Fruit fly (Drosophila melanogaster) whole organism, embryonic: ENCODE data around the gene slow.

Experiments used
- ATbp ChIP-seq: fragments of 200-800 bp; sonication (Bioruptor generic); optimal IDR thresholded peaks from 2 replicates; lab custom pipeline; 2017; ENCODE audit warnings: missing biosample characterization, mild to moderate bottlenecking, missing genetic modification characterization, missing genetic modification reagents
- Ada2b ChIP-seq: fragments of 200-800 bp; sonication (Bioruptor generic); IDR thresholded peaks from 2 replicates; pipeline ENCODE4 v1.3.6; 2022; ENCODE audit warnings: missing biosample characterization, missing genetic modification characterization
- CG10366 ChIP-seq: fragments of 200-800 bp; sonication (Bioruptor generic); IDR thresholded peaks from 2 replicates; pipeline ENCODE4 v1.3.6; 2022; ENCODE audit warnings: missing biosample characterization, missing genetic modification characterization
- CG10959 ChIP-seq: fragments of 200-800 bp; sonication (Bioruptor generic); IDR thresholded peaks from 2 replicates; pipeline ENCODE4 v1.3.6; 2022; ENCODE audit warnings: missing biosample characterization, missing genetic modification characterization
- CG10979 ChIP-seq: fragments of 200-800 bp; sonication (Bioruptor generic); optimal IDR thresholded peaks from 2 replicates; lab custom pipeline; 2018; ENCODE audit warnings: missing biosample characterization, mild to moderate bottlenecking, missing genetic modification characterization, moderate library complexity
- CG11398 ChIP-seq: fragments of 200-800 bp; sonication (Bioruptor generic); optimal IDR thresholded peaks from 2 replicates; lab custom pipeline; 2016; ENCODE audit warnings: missing biosample characterization, missing genetic modification characterization
- CG11504 ChIP-seq: fragments of 200-800 bp; sonication (Bioruptor generic); optimal IDR thresholded peaks from 3 replicates; lab custom pipeline; 2019; ENCODE audit warnings: missing biosample characterization, mild to moderate bottlenecking, missing genetic modification characterization, moderate library complexity
- CG12104 ChIP-seq: fragments of 200-800 bp; sonication (Bioruptor generic); optimal IDR thresholded peaks from 3 replicates; lab custom pipeline; 2016; ENCODE audit warnings: missing biosample characterization, missing genetic modification characterization
- CG14965 ChIP-seq: fragments of 200-800 bp; sonication (Bioruptor generic); optimal IDR thresholded peaks from 2 replicates; lab custom pipeline; 2016; ENCODE audit warnings: missing biosample characterization, missing genetic modification characterization, borderline replicate concordance
- CG1603 ChIP-seq: fragments of 200-800 bp; sonication (Bioruptor generic); optimal IDR thresholded peaks from 2 replicates; lab custom pipeline; 2019; ENCODE audit warnings: missing biosample characterization, mild to moderate bottlenecking, missing genetic modification characterization, moderate library complexity
- CG16815 ChIP-seq: fragments of 200-800 bp; sonication (Bioruptor generic); optimal IDR thresholded peaks from 3 replicates; lab custom pipeline; 2017; ENCODE audit warnings: missing biosample characterization, mild to moderate bottlenecking, missing genetic modification characterization
- CG17612 ChIP-seq: fragments of 200-800 bp; sonication (Bioruptor generic); IDR thresholded peaks from 2 replicates; pipeline ENCODE4 v1.3.6; 2022; ENCODE audit warnings: missing biosample characterization, missing genetic modification characterization
- CG17802 ChIP-seq: fragments of 200-800 bp; sonication (Bioruptor generic); optimal IDR thresholded peaks from 2 replicates; lab custom pipeline; 2018; ENCODE audit warnings: missing biosample characterization, mild to moderate bottlenecking, missing genetic modification characterization, moderate library complexity
- CG2199 ChIP-seq: fragments of 200-800 bp; sonication (Bioruptor generic); IDR thresholded peaks from 3 replicates; pipeline ENCODE4 v1.3.6; 2022; ENCODE audit warnings: missing biosample characterization, missing genetic modification characterization
- CG2202 ChIP-seq: fragments of 200-800 bp; sonication (Bioruptor generic); optimal IDR thresholded peaks from 2 replicates; lab custom pipeline; 2018; ENCODE audit warnings: missing biosample characterization, mild to moderate bottlenecking, missing genetic modification characterization
- CG2678 ChIP-seq: fragments of 200-800 bp; sonication (Bioruptor generic); optimal IDR thresholded peaks from 3 replicates; lab custom pipeline; 2019; ENCODE audit warnings: missing biosample characterization, mild to moderate bottlenecking, missing genetic modification characterization, moderate library complexity
- CG33557 ChIP-seq: fragments of 200-800 bp; sonication (Bioruptor generic); optimal IDR thresholded peaks from 2 replicates; lab custom pipeline; 2019; ENCODE audit warnings: missing biosample characterization, mild to moderate bottlenecking, missing genetic modification characterization, moderate library complexity
- CG6272 ChIP-seq: fragments of 200-800 bp; sonication (Bioruptor generic); IDR thresholded peaks from 2 replicates; pipeline ENCODE4 v1.3.6; 2022; ENCODE audit warnings: missing biosample characterization, missing genetic modification characterization
- CG6683 ChIP-seq: fragments of 200-800 bp; sonication (Bioruptor generic); optimal IDR thresholded peaks from 2 replicates; lab custom pipeline; 2017; ENCODE audit warnings: missing biosample characterization, mild to moderate bottlenecking, missing genetic modification characterization, missing genetic modification reagents
- CG8290 ChIP-seq, 3 experiments: fragments of 200-800 bp; sonication (Bioruptor generic); optimal IDR thresholded peaks; 2 replicates each; lab custom pipeline; 2016 to 2019; ENCODE audit warnings: missing biosample characterization in 3 of 3, missing genetic modification characterization in 3 of 3, mild to moderate bottlenecking in 2 of 3, moderate library complexity in 1 of 3
- CG9817 ChIP-seq: fragments of 200-800 bp; sonication (Bioruptor generic); optimal IDR thresholded peaks from 2 replicates; lab custom pipeline; 2018; ENCODE audit warnings: missing biosample characterization, mild to moderate bottlenecking, missing genetic modification characterization, moderate library complexity
- CrebB ChIP-seq: fragments of 200-800 bp; sonication (Bioruptor generic); optimal IDR thresholded peaks from 3 replicates; lab custom pipeline; 2018; ENCODE audit warnings: missing biosample characterization, mild to moderate bottlenecking, missing genetic modification characterization
- Doc3 ChIP-seq: fragments of 200-800 bp; sonication (Bioruptor generic); IDR thresholded peaks from 3 replicates; pipeline ENCODE4 v1.3.6; 2022; ENCODE audit warnings: missing biosample characterization, missing genetic modification characterization; ENCODE audit not compliant: partially characterized antibody
- Drgx ChIP-seq: fragments of 200-800 bp; sonication (Bioruptor generic); IDR thresholded peaks from 2 replicates; pipeline ENCODE4 v1.3.6; 2022; ENCODE audit warnings: missing biosample characterization, missing genetic modification characterization
- Hmx ChIP-seq: fragments of 200-800 bp; sonication (Bioruptor generic); optimal IDR thresholded peaks from 2 replicates; lab custom pipeline; 2016; ENCODE audit warnings: missing biosample characterization, missing genetic modification characterization
- MBD-R2 ChIP-seq: fragments of 200-800 bp; sonication (Bioruptor generic); IDR thresholded peaks from 2 replicates; pipeline ENCODE4 v1.3.6; 2022; ENCODE audit warnings: missing biosample characterization, missing genetic modification characterization
- Mes4 ChIP-seq: fragments of 200-800 bp; sonication (Bioruptor generic); optimal IDR thresholded peaks from 2 replicates; lab custom pipeline; 2016; ENCODE audit warnings: missing biosample characterization, missing genetic modification characterization
- Neu2 ChIP-seq: fragments of 200-800 bp; sonication (Bioruptor generic); optimal IDR thresholded peaks from 3 replicates; lab custom pipeline; 2016; ENCODE audit warnings: missing biosample characterization, missing genetic modification characterization, borderline replicate concordance
- Ravus ChIP-seq: fragments of 200-800 bp; sonication (Bioruptor generic); IDR thresholded peaks from 2 replicates; pipeline ENCODE4 v1.3.6; 2022; ENCODE audit warnings: missing biosample characterization, missing genetic modification characterization
- Sry-δ ChIP-seq: fragments of 200-800 bp; sonication (Bioruptor generic); optimal IDR thresholded peaks from 2 replicates; lab custom pipeline; 2016; ENCODE audit warnings: missing biosample characterization, missing genetic modification characterization
- Stat92E ChIP-seq, 3 experiments: fragments of >200 bp in 2 of 3; fragments of 200-800 bp in 1 of 3; sonication (Bioruptor generic) in 1 of 3; optimal IDR thresholded peaks; 2 replicates each; lab custom pipeline; 2017 to 2019; ENCODE audit warnings: missing biosample characterization in 3 of 3, missing genetic modification characterization in 3 of 3, mild to moderate bottlenecking in 1 of 3, moderate library complexity in 1 of 3
- btn ChIP-seq: fragments of 200-800 bp; sonication (Bioruptor generic); optimal IDR thresholded peaks from 2 replicates; lab custom pipeline; 2016; ENCODE audit warnings: missing biosample characterization, missing genetic modification characterization
- cas ChIP-seq: fragments of 200-800 bp; sonication (Bioruptor generic); IDR thresholded peaks from 2 replicates; pipeline ENCODE4 v1.3.6; 2022; ENCODE audit warnings: missing biosample characterization, missing genetic modification characterization
- corto ChIP-seq: fragments of 200-800 bp; sonication (Bioruptor generic); optimal IDR thresholded peaks from 2 replicates; lab custom pipeline; 2016; ENCODE audit warnings: missing biosample characterization, mild to moderate bottlenecking, missing genetic modification characterization, moderate library complexity
- crol ChIP-seq: fragments of 200-800 bp; sonication (Bioruptor generic); IDR thresholded peaks from 2 replicates; pipeline ENCODE4 v1.3.6; 2022; ENCODE audit warnings: missing biosample characterization, missing genetic modification characterization
- dan ChIP-seq: fragments of 200-800 bp; sonication (Bioruptor generic); IDR thresholded peaks from 2 replicates; pipeline ENCODE4 v1.3.6; 2022; ENCODE audit warnings: missing biosample characterization, missing genetic modification characterization
- dm ChIP-seq: fragments of 200-800 bp; sonication (Bioruptor generic); optimal IDR thresholded peaks from 3 replicates; lab custom pipeline; 2016; ENCODE audit warnings: missing biosample characterization, missing genetic modification characterization
- fd3F ChIP-seq: fragments of 200-800 bp; sonication (Bioruptor generic); optimal IDR thresholded peaks from 2 replicates; lab custom pipeline; 2018; ENCODE audit warnings: missing biosample characterization, mild to moderate bottlenecking, missing genetic modification characterization, moderate library complexity
- gsb ChIP-seq: fragments of 200-800 bp; sonication (Bioruptor generic); IDR thresholded peaks from 2 replicates; pipeline ENCODE4 v1.3.6; 2022; ENCODE audit warnings: missing biosample characterization, missing genetic modification characterization
- h ChIP-seq: fragments of >200 bp; optimal IDR thresholded peaks from 2 replicates; lab custom pipeline; 2017
- klu ChIP-seq: fragments of 200-800 bp; sonication (Bioruptor generic); IDR thresholded peaks from 2 replicates; pipeline ENCODE4 v1.3.6; 2022; ENCODE audit warnings: missing biosample characterization, missing genetic modification characterization
- nau ChIP-seq: fragments of 200-800 bp; sonication (Bioruptor generic); optimal IDR thresholded peaks from 3 replicates; lab custom pipeline; 2017; ENCODE audit warnings: missing biosample characterization, mild to moderate bottlenecking, missing genetic modification characterization, missing genetic modification reagents
- pros ChIP-seq: fragments of 200-800 bp; sonication (Bioruptor generic); optimal IDR thresholded peaks from 3 replicates; lab custom pipeline; 2019; ENCODE audit warnings: missing biosample characterization, mild to moderate bottlenecking, missing genetic modification characterization, moderate library complexity
- schlank ChIP-seq: fragments of 200-800 bp; sonication (Bioruptor generic); optimal IDR thresholded peaks from 2 replicates; lab custom pipeline; 2018; ENCODE audit warnings: missing biosample characterization, mild to moderate bottlenecking, missing genetic modification characterization
- tna ChIP-seq: fragments of 200-800 bp; sonication (Bioruptor generic); IDR thresholded peaks from 2 replicates; pipeline ENCODE4 v1.3.6; 2022; ENCODE audit warnings: missing biosample characterization, missing genetic modification characterization; ENCODE audit not compliant: partially characterized antibody
- tup ChIP-seq: fragments of 200-800 bp; sonication (Bioruptor generic); optimal IDR thresholded peaks from 2 replicates; lab custom pipeline; 2016; ENCODE audit warnings: missing biosample characterization, mild to moderate bottlenecking, missing genetic modification characterization, moderate library complexity
- tx ChIP-seq: fragments of 200-800 bp; sonication (Bioruptor generic); optimal IDR thresholded peaks from 2 replicates; lab custom pipeline; 2016; ENCODE audit warnings: missing biosample characterization, missing genetic modification characterization
- zen ChIP-seq: fragments of 200-800 bp; sonication (Bioruptor generic); optimal IDR thresholded peaks from 3 replicates; lab custom pipeline; 2018; ENCODE audit warnings: missing biosample characterization, mild to moderate bottlenecking, missing genetic modification characterization, moderate library complexity
- zen2 ChIP-seq: fragments of 200-800 bp; sonication (Bioruptor generic); IDR thresholded peaks from 3 replicates; pipeline ENCODE4 v1.3.6; 2022; ENCODE audit warnings: missing biosample characterization, missing genetic modification characterization; ENCODE audit not compliant: partially characterized antibody
- zf30C ChIP-seq: fragments of 200-800 bp; sonication (Bioruptor generic); optimal IDR thresholded peaks from 3 replicates; lab custom pipeline; 2018; ENCODE audit warnings: missing biosample characterization, mild to moderate bottlenecking, missing genetic modification characterization

slow gene

DNA sequence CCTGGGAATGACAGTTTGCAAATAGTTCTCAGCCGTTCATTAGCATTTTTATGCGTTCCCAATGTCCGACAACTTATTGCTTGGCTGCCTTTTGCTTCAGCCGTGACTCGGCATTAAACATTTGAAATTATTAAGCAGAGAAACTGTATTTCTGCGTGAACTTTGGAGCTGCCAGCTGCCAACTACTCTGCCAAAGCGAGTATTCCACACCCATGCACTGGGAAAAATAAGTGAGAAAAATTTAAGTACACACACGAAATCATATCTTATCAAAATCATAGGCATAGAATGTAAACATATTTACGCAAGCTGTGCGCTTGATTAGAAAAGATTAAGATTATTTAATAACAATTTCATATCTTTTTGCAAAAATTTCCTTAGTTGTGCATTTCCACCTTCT lies 28.7 kb downstream of the slow start (continued):
- TF ChIP-seq fd3F (GFP tag; lab: Kevin White, UChicago) (peak; percentile 21), CrebB (tag; lab: Kevin White, UChicago) (no peak), CG2199 (GFP tag; lab: Robert Waterston, UW) (0 out of 3 replicates have a peak, but pooled peaks have one; percentile 47), zen2 (GFP tag; lab: Robert Waterston, UW) (no peak), CG10959 (GFP tag; lab: Robert Waterston, UW) (no peak), Hmx (peak; percentile 57), Ravus (peak; percentile 20), zen (no peak), Stat92E (GFP tag; optimal IDR thresholded peaks at IDR 0.05; lab: Kevin White, UChicago) (no peak), corto (GFP tag; lab: Kevin White, UChicago) (no peak), CG6272 (GFP tag; lab: Robert Waterston, UW) (0 out of 2 replicates have a peak, but pooled peaks have one; percentile 39), CG2202 (tag; lab: Kevin White, UChicago) (no peak), CG17802 (tag; lab: Kevin White, UChicago) (no peak), CG1603 (tag; lab: Kevin White, UChicago) (peak; percentile 38), gsb (peak; percentile 67), CG16815 (GFP tag; lab: Kevin White, UChicago) (no peak), CG6683 (no peak), zf30C (GFP tag; lab: Kevin White, UChicago) (peak; percentile 47), pros (no peak), CG17612 (GFP tag; lab: Robert Waterston, UW) (peak; percentile 64; the same call in 1 of the 2 replicates), CG2678 (peak; percentile 39), Ada2b (GFP tag; lab: Robert Waterston, UW) (peak; percentile 67), CG12104 (GFP tag; lab: Kevin White, UChicago) (no peak), CG9817 (tag; lab: Kevin White, UChicago) (peak; percentile 26), Mes4 (GFP tag; lab: Kevin White, UChicago) (no peak), nau (peak; percentile 27), h (lab: Kevin White, UChicago) (no peak), tup (GFP tag; lab: Kevin White, UChicago) (no peak), MBD-R2 (GFP tag; lab: Robert Waterston, UW) (peak; percentile 36; the same call in 1 of the 2 replicates), CG10979 (no peak), ATbp (GFP tag; lab: Kevin White, UChicago) (peak; percentile 18), schlank (tag; lab: Kevin White, UChicago) (peak; percentile 21), tx (GFP tag; lab: Kevin White, UChicago) (no peak), dan (GFP tag; lab: Robert Waterston, UW) (no peak), CG8290 (GFP tag; optimal IDR thresholded peaks at IDR 0.05; lab: Kevin White, UChicago) (no peak), CG8290 (tag; optimal IDR thresholded peaks at IDR 0.05; lab: Kevin White, UChicago) (peak in 1 of 2 experiments; percentile 63), crol (no peak), Neu2 (GFP tag; lab: Kevin White, UChicago) (no peak), tna (GFP tag; lab: Robert Waterston, UW) (no peak), Doc3 (0 out of 3 replicates have a peak, but pooled peaks have one; percentile 10), dm (GFP tag; lab: Kevin White, UChicago) (no peak), Sry-δ (GFP tag; lab: Kevin White, UChicago) (no peak), klu (GFP tag; lab: Robert Waterston, UW) (peak; percentile 50; the same call in 1 of the 2 replicates), CG11398 (GFP tag; lab: Kevin White, UChicago) (no peak), CG10366 (GFP tag; lab: Robert Waterston, UW) (peak; percentile 62; the same call in 1 of the 2 replicates), CG11504 (tag; lab: Kevin White, UChicago) (peak; percentile 8), CG14965 (no peak), cas (GFP tag; lab: Robert Waterston, UW) (no peak), Drgx (GFP tag; lab: Robert Waterston, UW) (peak; percentile 54), CG33557 (GFP tag; lab: Kevin White, UChicago) (no peak), btn (no peak)
